Worm (Caenorhabditis elegans): ENCODE data around the gene C44C1.1.
A peak's percentile ranks its signal among the peaks of the same experiment; 100 is the strongest.

C44C1.1 gene

DNA sequence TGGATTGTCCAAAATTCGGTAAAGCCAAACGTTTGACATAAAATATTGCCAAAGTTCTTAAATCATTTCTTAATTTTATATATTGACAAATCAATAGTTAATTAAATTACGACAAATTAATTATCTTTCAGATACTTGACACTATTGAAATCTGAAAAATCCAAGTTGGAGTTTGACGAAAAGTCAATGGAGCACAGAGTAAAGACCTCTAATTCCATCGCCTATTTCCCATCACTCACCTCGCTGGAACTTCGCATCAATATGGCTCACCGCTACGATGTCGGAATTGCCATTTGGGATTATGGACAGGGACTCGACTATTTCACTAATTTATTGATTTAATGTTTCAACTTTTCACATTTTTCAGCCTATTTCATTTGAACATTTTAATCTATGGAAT lies 20.4 kb upstream of the C44C1.1 start:
- no peak for TF ChIP-seq mab-5 (tag; optimal IDR thresholded peaks at IDR 0.05)
- no peak for TF ChIP-seq flh-1 (GFP tag; optimal IDR thresholded peaks at IDR 0.05)
- TF ChIP-seq lin-13 (tag; optimal IDR thresholded peaks at IDR 0.05): no peak
- TF ChIP-seq mls-2 (tag; optimal IDR thresholded peaks at IDR 0.05): no peak
- no peak for TF ChIP-seq blmp-1 (tag; optimal IDR thresholded peaks at IDR 0.05)
- no peak for TF ChIP-seq drap-1 (GFP tag; optimal IDR thresholded peaks at IDR 0.05)
- TF ChIP-seq nhr-2 (tag; optimal IDR thresholded peaks at IDR 0.05): no peak
- no peak for TF ChIP-seq pha-4 (tag; optimal IDR thresholded peaks at IDR 0.05)
- no peak for TF ChIP-seq ces-1 (GFP tag; optimal IDR thresholded peaks at IDR 0.05)

DNA sequence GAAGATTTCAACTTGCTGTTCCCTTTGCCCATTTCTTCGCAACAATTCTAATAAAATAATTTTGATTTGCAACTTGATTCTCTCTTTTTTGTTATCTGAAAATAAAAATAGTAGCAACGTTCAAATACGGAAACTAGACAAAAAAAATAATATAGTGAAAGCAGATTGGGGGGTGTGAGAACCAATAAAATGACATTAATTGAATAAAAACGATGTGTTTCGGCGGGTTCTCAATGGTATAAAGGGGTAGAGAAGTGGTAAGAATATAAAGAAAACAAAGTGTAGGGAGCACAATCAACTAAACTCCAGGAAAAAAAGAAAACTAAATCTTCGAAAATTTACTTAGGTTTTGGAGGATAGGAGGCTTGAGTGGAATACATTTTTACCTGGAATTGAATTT lies 17.4 kb upstream of the C44C1.1 start, which contains the start of gene ncs-1:
ncs-1 (minus strand) TSS at position 101 of the 400 bp plus-strand sequence.
- TF ChIP-seq tbx-8 (GFP tag; optimal IDR thresholded peaks at IDR 0.05) (no peak), ceh-39 (tag; optimal IDR thresholded peaks at IDR 0.05) (no peak)

- TF ChIP-seq cnd-1 (tag; optimal IDR thresholded peaks at IDR 0.05) (no peak), ceh-43 (GFP tag; optimal IDR thresholded peaks at IDR 0.05) (no peak), flh-1 (GFP tag; optimal IDR thresholded peaks at IDR 0.05) (no peak), nhr-76 (tag; optimal IDR thresholded peaks at IDR 0.05) (no peak), elt-1 (tag; optimal IDR thresholded peaks at IDR 0.05; ENCODE audit: borderline replicate concordance, insufficient read depth) (no peak), tbx-8 (GFP tag; optimal IDR thresholded peaks at IDR 0.05) (no peak), lsy-2 (tag; optimal IDR thresholded peaks at IDR 0.05) (no peak)
These were observed 10.5 kb upstream of the C44C1.1 start, which contains the start of gene C44C1.6 for ce11 chrX:970072-970471. C44C1.6 (minus strand) TSS chrX:970270.

DNA sequence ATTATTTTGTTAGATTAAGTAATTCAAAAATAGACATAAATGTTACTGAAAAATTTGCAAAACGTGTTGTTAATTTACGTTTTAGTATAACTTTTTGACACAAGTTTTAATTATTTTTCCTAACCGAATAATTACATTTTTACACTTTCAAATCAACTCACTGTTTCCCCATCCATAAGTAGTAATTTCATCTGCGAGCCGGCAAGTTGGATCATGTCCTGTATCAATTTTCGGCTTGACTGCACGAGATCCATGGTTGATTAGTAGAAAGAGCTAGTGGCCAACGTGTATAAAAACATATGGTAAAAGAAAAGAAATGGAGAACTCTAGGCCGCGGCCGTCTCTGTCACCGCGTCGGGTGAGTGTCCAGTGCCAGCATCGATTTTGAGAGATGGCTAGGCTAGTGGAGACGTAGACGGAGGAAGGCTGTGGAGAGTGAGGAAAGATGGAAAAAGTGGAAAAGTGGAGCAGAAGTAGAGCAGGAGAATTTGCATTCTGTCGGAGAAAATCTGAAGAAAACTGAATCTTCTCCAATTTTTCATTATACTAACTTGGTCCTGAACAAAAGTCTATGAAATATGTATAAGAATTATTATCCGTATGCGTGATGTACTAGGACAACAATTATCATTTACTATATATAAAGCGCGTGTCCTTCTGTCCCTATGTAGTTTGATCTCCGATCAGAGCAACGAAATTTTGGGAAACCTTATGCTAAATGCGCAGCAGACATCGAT lies 5.9 kb upstream of the C44C1.1 start, which contains the start of gene vps-45:
vps-45 (minus strand) TSS at position 350 of the 737 bp plus-strand sequence.
- TF ChIP-seq lsy-2 (tag; optimal IDR thresholded peaks at IDR 0.05) (peak; percentile 32), drap-1 (GFP tag; optimal IDR thresholded peaks at IDR 0.05) (no peak), mls-2 (tag; optimal IDR thresholded peaks at IDR 0.05) (peak; percentile 16), lin-13 (tag; optimal IDR thresholded peaks at IDR 0.05) (no peak), nhr-237 (tag; optimal IDR thresholded peaks at IDR 0.05) (no peak), bed-3 (GFP tag; optimal IDR thresholded peaks at IDR 0.05) (no peak), ceh-39 (tag; optimal IDR thresholded peaks at IDR 0.05) (no peak), M03D4.4 (tag; optimal IDR thresholded peaks at IDR 0.05) (no peak), unc-120 (tag; optimal IDR thresholded peaks at IDR 0.05; ENCODE audit: poor library complexity, severe bottlenecking) (peak; percentile 8), sptf-1 (tag; optimal IDR thresholded peaks at IDR 0.05) (no peak), lin-32 (GFP tag; optimal IDR thresholded peaks at IDR 0.05) (peak; percentile 26), nhr-28 (tag; optimal IDR thresholded peaks at IDR 0.05) (no peak), ceh-83 (GFP tag; optimal IDR thresholded peaks at IDR 0.05) (no peak), sem-2 (GFP tag; optimal IDR thresholded peaks at IDR 0.05) (no peak), ham-2 (GFP tag; optimal IDR thresholded peaks at IDR 0.05) (peak; percentile 37), zip-8 (tag; optimal IDR thresholded peaks at IDR 0.05) (no peak), ces-1 (GFP tag; optimal IDR thresholded peaks at IDR 0.05) (peak; percentile 44)

DNA sequence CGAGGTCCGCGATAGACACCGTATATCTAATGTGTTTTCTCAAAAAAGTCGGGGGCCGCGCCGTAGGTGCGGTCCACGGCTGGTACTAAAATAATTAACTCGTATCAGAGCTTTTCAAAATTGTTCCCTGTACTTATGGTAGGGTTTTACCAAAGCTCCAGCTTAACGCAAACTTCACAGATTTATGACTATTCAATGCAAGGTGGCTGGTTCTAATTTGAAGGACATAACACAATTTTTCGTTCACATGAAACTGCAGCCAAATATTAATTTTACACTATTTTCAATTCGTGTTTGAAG lies 5.4 kb upstream of the C44C1.1 start:
- TF ChIP-seq nhr-2 (tag; optimal IDR thresholded peaks at IDR 0.05): no peak
- TF ChIP-seq elt-1 (tag; optimal IDR thresholded peaks at IDR 0.05; ENCODE audit: borderline replicate concordance, insufficient read depth): no peak
- TF ChIP-seq lin-13 (tag; optimal IDR thresholded peaks at IDR 0.05): no peak
- no peak for TF ChIP-seq tbx-8 (GFP tag; optimal IDR thresholded peaks at IDR 0.05)
- no peak for TF ChIP-seq ztf-11 (tag; optimal IDR thresholded peaks at IDR 0.05)
- no peak for TF ChIP-seq unc-62 (GFP tag; optimal IDR thresholded peaks at IDR 0.05)
- TF ChIP-seq lsy-2 (tag; optimal IDR thresholded peaks at IDR 0.05): no peak
- TF ChIP-seq bed-3 (GFP tag; optimal IDR thresholded peaks at IDR 0.05): no peak
- no peak for TF ChIP-seq mab-5 (tag; optimal IDR thresholded peaks at IDR 0.05)
- TF ChIP-seq drap-1 (GFP tag; optimal IDR thresholded peaks at IDR 0.05): no peak
- TF ChIP-seq sem-2 (GFP tag; optimal IDR thresholded peaks at IDR 0.05): no peak
- no peak for TF ChIP-seq nhr-76 (tag; optimal IDR thresholded peaks at IDR 0.05)
- TF ChIP-seq sptf-1 (tag; optimal IDR thresholded peaks at IDR 0.05): no peak
- TF ChIP-seq nhr-237 (tag; optimal IDR thresholded peaks at IDR 0.05): no peak
- no peak for TF ChIP-seq mls-2 (tag; optimal IDR thresholded peaks at IDR 0.05)
- no peak for TF ChIP-seq cnd-1 (tag; optimal IDR thresholded peaks at IDR 0.05)
- no peak for TF ChIP-seq pha-4 (tag; optimal IDR thresholded peaks at IDR 0.05)
- no peak for TF ChIP-seq flh-1 (GFP tag; optimal IDR thresholded peaks at IDR 0.05)
- no peak for TF ChIP-seq mep-1 (tag; optimal IDR thresholded peaks at IDR 0.05)
- no peak for TF ChIP-seq lin-32 (GFP tag; optimal IDR thresholded peaks at IDR 0.05)

All from whole organism, mixed stage, embryonic.